Worm (Caenorhabditis elegans) whole organism, young adult: ENCODE measurements around the gene F45E1.1.

Experiments used
- B0019.2 ChIP-seq: fragments of 200-800 bp; sonication (Bioruptor generic); conservative IDR thresholded peaks from 2 replicates; pipeline ENCODE4 v1.3.6; 2022; ENCODE audit warnings: missing genetic modification reagents, missing genetic modification characterization, missing compliant biosample characterization
- B0336.3 ChIP-seq: fragments of 200-800 bp; sonication (Bioruptor generic); IDR thresholded peaks from 2 replicates; pipeline ENCODE4 v1.3.6; 2022; ENCODE audit warnings: missing genetic modification characterization, missing compliant biosample characterization
- ama-1 ChIP-seq, 3 experiments: fragments of 150-350 bp in 1 of 3; sonication (generic microtip) in 2 of 3; optimal IDR thresholded peaks; 2 replicates each; lab custom pipeline; 2014 to 2018; ENCODE audit warnings: missing biosample characterization in 2 of 3, missing genetic modification characterization in 2 of 3, missing genetic modification reagents in 2 of 3
- atf-7 ChIP-seq: sonication (generic microtip); optimal IDR thresholded peaks from 2 replicates; lab custom pipeline; 2017; ENCODE audit warnings: mild to moderate bottlenecking, missing genetic modification characterization, missing compliant biosample characterization
- bed-2 ChIP-seq: fragments of 200-800 bp; sonication (Bioruptor generic); IDR thresholded peaks from 2 replicates; pipeline ENCODE4 v1.3.6; 2022; ENCODE audit warnings: missing genetic modification reagents, missing genetic modification characterization, missing compliant biosample characterization
- chd-7 ChIP-seq: sonication (generic microtip); optimal IDR thresholded peaks from 2 replicates; lab custom pipeline; 2016; ENCODE audit warnings: mild to moderate bottlenecking, missing genetic modification characterization, moderate library complexity, missing compliant biosample characterization
- fkh-3 ChIP-seq: sonication (generic microtip); optimal IDR thresholded peaks from 2 replicates; lab custom pipeline; 2016; ENCODE audit warnings: mild to moderate bottlenecking, missing genetic modification characterization, missing compliant biosample characterization
- let-607 ChIP-seq, 2 experiments: fragments of 200-800 bp in 1 of 2; sonication (Bioruptor generic) in 1 of 2; sonication (generic microtip) in 1 of 2; optimal IDR thresholded peaks; 2 replicates each; lab custom pipeline; 2016 to 2018; ENCODE audit warnings: mild to moderate bottlenecking in 2 of 2, missing compliant biosample characterization in 2 of 2, missing genetic modification characterization in 2 of 2, moderate library complexity in 2 of 2, missing genotype in 1 of 2
- mxl-1 ChIP-seq: sonication (generic microtip); optimal IDR thresholded peaks from 2 replicates; lab custom pipeline; 2016; ENCODE audit warnings: missing genetic modification characterization, missing compliant biosample characterization
- pha-4 ChIP-seq: fragments of 150-350 bp; sonication (generic microtip); optimal IDR thresholded peaks from 2 replicates; lab custom pipeline; 2014; ENCODE audit warnings: missing biosample characterization, missing genetic modification reagents, missing genetic modification characterization
- repo-1 ChIP-seq: sonication (generic microtip); optimal IDR thresholded peaks from 2 replicates; lab custom pipeline; 2017; ENCODE audit warnings: mild to moderate bottlenecking, missing genetic modification characterization, missing compliant biosample characterization
- rpc-1 ChIP-seq, 2 experiments: fragments of 150-350 bp in 1 of 2; sonication (generic microtip) in 1 of 2; optimal IDR thresholded peaks; 2 replicates each; lab custom pipeline; 2014 to 2018; ENCODE audit warnings: missing biosample characterization in 1 of 2, missing genetic modification characterization in 1 of 2, missing genetic modification reagents in 1 of 2, missing genotype in 1 of 2

DNA sequence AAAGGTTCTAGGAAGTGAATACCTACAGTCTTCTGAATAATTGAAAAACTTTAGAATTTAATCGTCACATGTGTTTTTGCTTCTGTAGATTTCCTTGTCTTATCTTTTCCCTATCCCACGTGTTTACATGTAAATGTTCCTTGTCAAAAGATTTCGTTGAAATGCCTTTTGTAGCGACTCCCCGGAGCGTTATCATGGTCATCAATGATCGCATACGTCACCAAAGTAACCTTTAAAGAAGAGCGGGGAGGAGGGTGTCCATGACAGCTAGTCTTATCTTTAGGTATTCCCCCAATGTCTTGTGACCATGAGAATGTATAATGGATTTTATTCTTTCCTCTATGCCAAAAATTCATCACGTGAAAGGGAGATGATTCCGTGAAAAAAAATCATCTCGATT lies 16.6 kb upstream of the F45E1.1 start:
- no peak for TF ChIP-seq fkh-3 (tag; lab: Kevin White, UChicago)
- TF ChIP-seq bed-2 (GFP tag; lab: Robert Waterston, UW), result no peak
- TF ChIP-seq B0336.3, result no peak
- TF ChIP-seq let-607 (tag; optimal IDR thresholded peaks at IDR 0.05; lab: Kevin White, UChicago), result peak in 1 of 2 experiments; percentile 34
- TF ChIP-seq chd-7 (tag; lab: Kevin White, UChicago), result peak; percentile 19
- peak; percentile 26 for TF ChIP-seq atf-7
- no peak for TF ChIP-seq mxl-1
- TF ChIP-seq rpc-1 (optimal IDR thresholded peaks at IDR 0.05; lab: Kevin White, UChicago), result no peak
- no peak for TF ChIP-seq rpc-1 (tag; optimal IDR thresholded peaks at IDR 0.05; lab: Kevin White, UChicago)
- TF ChIP-seq B0019.2, result no peak
- no peak for TF ChIP-seq ama-1 (optimal IDR thresholded peaks at IDR 0.05; lab: Kevin White, UChicago)
- no peak for TF ChIP-seq ama-1 (GFP tag; optimal IDR thresholded peaks at IDR 0.05; lab: Kevin White, UChicago)
- TF ChIP-seq pha-4 (tag; lab: Kevin White, UChicago), result peak; percentile 5
- TF ChIP-seq repo-1, result peak; percentile 14
